Worm (Caenorhabditis elegans) whole organism, L2 larva: ENCODE measurements around the gene C08B6.14.

Source experiments
- C34F6.9 ChIP-seq: fragments of 150-350 bp; optimal IDR thresholded peaks from 2 replicates; lab custom pipeline; 2014; ENCODE audit warnings: missing biosample characterization, missing genetic modification characterization
- F13H6.1 ChIP-seq: sonication (generic microtip); optimal IDR thresholded peaks from 2 replicates; lab custom pipeline; 2016; ENCODE audit warnings: missing genetic modification characterization, missing compliant biosample characterization
- R02D3.7 ChIP-seq: fragments of 150-350 bp; optimal IDR thresholded peaks from 2 replicates; lab custom pipeline; 2014; ENCODE audit warnings: missing biosample characterization, missing genetic modification characterization
- Y55F3AM.14 ChIP-seq: fragments of 200-800 bp; sonication (Bioruptor generic); optimal IDR thresholded peaks from 2 replicates; lab custom pipeline; 2018; ENCODE audit warnings: mild to moderate bottlenecking, missing genetic modification characterization, missing compliant biosample characterization
- ZK546.5 ChIP-seq: sonication (generic microtip); optimal IDR thresholded peaks from 2 replicates; lab custom pipeline; 2017; ENCODE audit warnings: missing biosample characterization, missing genetic modification characterization
- alr-1 ChIP-seq: fragments of 150-350 bp; optimal IDR thresholded peaks from 2 replicates; lab custom pipeline; 2014; ENCODE audit warnings: missing biosample characterization, missing genetic modification characterization
- aly-2 ChIP-seq: fragments of 150-350 bp; optimal IDR thresholded peaks from 2 replicates; lab custom pipeline; 2014; ENCODE audit warnings: missing biosample characterization, missing genetic modification characterization
- blmp-1 ChIP-seq: sonication (generic microtip); optimal IDR thresholded peaks from 2 replicates; lab custom pipeline; 2017; ENCODE audit warnings: missing genetic modification characterization, mild to moderate bottlenecking, missing compliant biosample characterization, antibody characterized with exemption, moderate library complexity; ENCODE audit not compliant: insufficient read depth
- ceh-16 ChIP-seq: fragments of 150-350 bp; optimal IDR thresholded peaks from 2 replicates; lab custom pipeline; 2014; ENCODE audit warnings: missing biosample characterization, missing genetic modification characterization
- elt-1 ChIP-seq: fragments of 150-350 bp; optimal IDR thresholded peaks from 2 replicates; lab custom pipeline; 2014; ENCODE audit warnings: missing biosample characterization, missing genetic modification characterization
- elt-3 ChIP-seq: sonication (generic microtip); optimal IDR thresholded peaks from 2 replicates; lab custom pipeline; 2017; ENCODE audit warnings: missing biosample characterization, missing genetic modification characterization
- fos-1 ChIP-seq: fragments of 150-350 bp; optimal IDR thresholded peaks from 2 replicates; lab custom pipeline; 2014; ENCODE audit warnings: missing biosample characterization, missing genetic modification characterization
- gmeb-1 ChIP-seq: fragments of 150-350 bp; optimal IDR thresholded peaks from 2 replicates; lab custom pipeline; 2014; ENCODE audit warnings: missing biosample characterization, missing genetic modification characterization
- lin-11 ChIP-seq: fragments of 150-350 bp; sonication (generic microtip); optimal IDR thresholded peaks from 2 replicates; lab custom pipeline; 2014; ENCODE audit warnings: missing biosample characterization, missing genetic modification characterization, inconsistent platforms, mixed read lengths
- lin-13 ChIP-seq: fragments of 150-350 bp; optimal IDR thresholded peaks from 2 replicates; lab custom pipeline; 2014; ENCODE audit warnings: missing biosample characterization, missing genetic modification reagents, missing genetic modification characterization
- lsy-2 ChIP-seq, 2 experiments: fragments of 150-350 bp in 1 of 2; sonication (generic microtip) in 1 of 2; optimal IDR thresholded peaks; 2 replicates each; lab custom pipeline; 2014 to 2017; ENCODE audit warnings: missing biosample characterization in 2 of 2, missing genetic modification characterization in 2 of 2
- mbf-1 ChIP-seq: sonication (generic microtip); optimal IDR thresholded peaks from 2 replicates; lab custom pipeline; 2017; ENCODE audit warnings: missing biosample characterization, missing genetic modification characterization
- mdl-1 ChIP-seq, 2 experiments: fragments of 150-350 bp in 1 of 2; sonication (generic microtip) in 1 of 2; optimal IDR thresholded peaks; 2 replicates each; lab custom pipeline; 2017; ENCODE audit warnings: missing biosample characterization in 2 of 2, missing genetic modification characterization in 2 of 2
- nhr-10 ChIP-seq: sonication (generic microtip); optimal IDR thresholded peaks from 2 replicates; lab custom pipeline; 2017; ENCODE audit warnings: missing biosample characterization, missing genetic modification characterization
- nhr-11 ChIP-seq: fragments of 150-350 bp; optimal IDR thresholded peaks from 2 replicates; lab custom pipeline; 2014; ENCODE audit warnings: missing biosample characterization, missing genetic modification characterization
- nhr-129 ChIP-seq: fragments of 150-350 bp; optimal IDR thresholded peaks from 2 replicates; lab custom pipeline; 2014; ENCODE audit warnings: missing biosample characterization, missing genetic modification characterization
- nhr-23 ChIP-seq: fragments of 150-350 bp; optimal IDR thresholded peaks from 2 replicates; lab custom pipeline; 2014; ENCODE audit warnings: missing biosample characterization, missing genetic modification reagents, missing genetic modification characterization
- nhr-237 ChIP-seq: fragments of 150-350 bp; optimal IDR thresholded peaks from 2 replicates; lab custom pipeline; 2014; ENCODE audit warnings: missing biosample characterization, missing genetic modification characterization
- nhr-6 ChIP-seq: fragments of 150-350 bp; optimal IDR thresholded peaks from 2 replicates; lab custom pipeline; 2014; ENCODE audit warnings: missing biosample characterization, missing genetic modification characterization
- nhr-77 ChIP-seq: fragments of 150-350 bp; optimal IDR thresholded peaks from 2 replicates; lab custom pipeline; 2014; ENCODE audit warnings: missing biosample characterization, missing genetic modification characterization
- peb-1 ChIP-seq: fragments of 150-350 bp; optimal IDR thresholded peaks from 2 replicates; lab custom pipeline; 2014; ENCODE audit warnings: missing biosample characterization, missing genetic modification characterization
- skn-1 ChIP-seq: sonication (generic microtip); optimal IDR thresholded peaks from 2 replicates; lab custom pipeline; 2017; ENCODE audit warnings: missing biosample characterization, missing genetic modification characterization
- sma-9 ChIP-seq, 2 experiments: fragments of 150-350 bp in 1 of 2; sonication (generic microtip) in 1 of 2; optimal IDR thresholded peaks; 2 replicates each; lab custom pipeline; 2014 to 2016; ENCODE audit warnings: missing genetic modification characterization in 2 of 2, mild to moderate bottlenecking in 1 of 2, missing biosample characterization in 1 of 2, missing compliant biosample characterization in 1 of 2, missing genetic modification reagents in 1 of 2, moderate library complexity in 1 of 2
- snpc-4 ChIP-seq: fragments of 150-350 bp; optimal IDR thresholded peaks from 2 replicates; lab custom pipeline; 2014; ENCODE audit warnings: missing biosample characterization, missing genetic modification characterization
- unc-39 ChIP-seq: fragments of 150-350 bp; optimal IDR thresholded peaks from 2 replicates; lab custom pipeline; 2014; ENCODE audit warnings: missing biosample characterization, missing genetic modification characterization
- unc-55 ChIP-seq: fragments of 150-350 bp; sonication (generic microtip); optimal IDR thresholded peaks from 3 replicates; lab custom pipeline; 2014; ENCODE audit warnings: missing biosample characterization, missing genetic modification reagents, missing genetic modification characterization
- zag-1 ChIP-seq: fragments of 150-350 bp; optimal IDR thresholded peaks from 2 replicates; lab custom pipeline; 2014; ENCODE audit warnings: missing biosample characterization, missing genetic modification characterization

Gene C08B6.14

DNA sequence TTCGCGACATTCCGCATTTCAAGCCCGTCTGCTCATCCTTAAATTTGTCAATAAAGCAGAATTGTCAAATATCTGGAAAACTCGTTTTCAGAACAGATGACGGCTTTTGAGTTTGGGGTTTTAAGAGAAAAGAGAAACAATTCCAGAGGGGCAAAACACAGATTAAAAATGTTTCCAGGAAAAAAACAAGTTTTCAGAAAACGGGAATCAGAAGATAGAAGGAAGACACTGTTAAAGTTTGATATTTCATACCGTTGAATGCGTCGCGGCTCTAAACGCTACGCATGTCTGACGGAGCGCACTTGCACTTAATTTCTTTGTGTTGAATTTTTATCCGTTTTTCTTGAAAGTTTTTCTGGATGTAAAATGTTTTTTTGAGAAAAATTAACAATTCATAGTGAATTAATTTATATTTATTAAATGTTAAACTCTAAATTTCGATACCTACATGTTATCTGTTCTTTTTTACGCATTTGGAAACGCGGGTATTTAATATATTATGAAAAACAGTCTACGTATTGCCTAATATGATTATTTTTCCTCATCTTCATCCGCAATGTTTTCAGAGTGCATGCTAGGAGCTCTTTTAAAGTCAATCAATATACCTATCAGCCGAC lies 32.4 kb upstream of the C08B6.14 start, which contains the start of the genes C08B6.18, wdr-20 and C08B6.8:
C08B6.18 (minus strand) TSS at position 51 of the 617 bp plus-strand sequence.
wdr-20 (minus strand) TSS at position 82 of the 617 bp plus-strand sequence.
C08B6.8 (plus strand) TSS at position 567 of the 617 bp plus-strand sequence.
- TF ChIP-seq snpc-4 (tag; lab: Kevin White, UChicago), result peak; percentile 65
- peak; percentile 14 for TF ChIP-seq nhr-129 (tag; lab: Kevin White, UChicago)
- TF ChIP-seq unc-55 (GFP tag; lab: Kevin White, UChicago), result peak; percentile 51
- peak in 1 of 2 experiments; percentile 38 for TF ChIP-seq lsy-2 (tag; optimal IDR thresholded peaks at IDR 0.05; lab: Kevin White, UChicago)
- no peak for TF ChIP-seq alr-1 (tag; lab: Kevin White, UChicago)
- no peak for TF ChIP-seq ZK546.5 (tag; lab: Kevin White, UChicago)
- TF ChIP-seq nhr-237, result no peak
- TF ChIP-seq nhr-6 (tag; lab: Kevin White, UChicago), result no peak
- peak; percentile 47 for TF ChIP-seq lin-13 (GFP tag; lab: Kevin White, UChicago)
- peak; percentile 55 for TF ChIP-seq C34F6.9

DNA sequence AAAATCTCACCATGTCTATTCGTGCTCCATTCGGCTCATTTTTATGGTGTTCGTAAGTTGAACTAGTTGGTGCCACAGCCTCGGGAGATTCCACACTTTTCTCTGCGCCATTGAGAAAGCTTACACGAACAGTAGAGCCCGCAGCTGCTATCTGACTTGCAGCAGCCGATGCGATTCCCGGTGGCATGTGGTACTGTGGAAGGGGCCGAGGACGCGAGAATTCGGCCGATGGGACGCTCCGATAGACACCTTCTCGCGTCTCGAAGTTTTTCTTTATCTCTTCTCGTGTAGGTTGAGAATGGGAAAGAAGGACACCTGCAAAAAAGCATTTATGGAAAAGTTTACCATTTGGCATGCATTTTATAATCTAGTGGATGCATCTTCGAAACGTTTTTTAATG lies 31.5 kb upstream of the C08B6.14 start:
- TF ChIP-seq gmeb-1 (tag; lab: Kevin White, UChicago) (no peak), C34F6.9 (no peak), peb-1 (tag; lab: Kevin White, UChicago) (no peak), ceh-16 (tag; lab: Kevin White, UChicago) (no peak), elt-1 (tag; lab: Kevin White, UChicago) (no peak), nhr-10 (tag; lab: Kevin White, UChicago) (no peak), nhr-23 (no peak), sma-9 (GFP tag; optimal IDR thresholded peaks at IDR 0.05; lab: Kevin White, UChicago) (no peak), sma-9 (tag; optimal IDR thresholded peaks at IDR 0.05; lab: Kevin White, UChicago) (no peak), nhr-77 (no peak), Y55F3AM.14 (GFP tag; lab: Kevin White, UChicago) (no peak), nhr-237 (no peak), skn-1 (tag; lab: Kevin White, UChicago) (no peak)

DNA sequence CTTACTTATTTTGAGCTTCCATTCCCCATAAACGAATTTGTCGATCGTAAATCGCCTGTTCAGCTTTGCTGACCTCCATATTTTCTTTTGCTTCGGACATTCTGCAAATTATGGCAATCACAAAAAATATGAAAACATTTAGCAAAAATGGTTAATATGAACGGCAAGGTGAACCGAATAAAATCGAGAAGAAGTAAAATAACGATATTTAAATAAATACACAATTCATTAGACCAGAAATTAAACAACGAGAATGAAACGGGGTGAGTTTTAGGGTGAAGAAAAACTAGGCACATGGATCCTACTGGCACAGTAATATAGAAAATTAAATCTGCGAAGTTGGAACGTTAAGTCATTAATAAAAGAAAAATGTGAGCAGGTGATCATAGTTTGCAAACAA lies 28.4 kb upstream of the C08B6.14 start, which contains the start of gene aos-1:
aos-1 (minus strand) TSS at position 101 of the 400 bp plus-strand sequence.
- TF ChIP-seq blmp-1 (tag; lab: Kevin White, UChicago) (no peak), nhr-10 (tag; lab: Kevin White, UChicago) (no peak), mbf-1 (no peak), unc-55 (GFP tag; lab: Kevin White, UChicago) (no peak), lin-11 (no peak), lsy-2 (tag; optimal IDR thresholded peaks at IDR 0.05; lab: Kevin White, UChicago) (no peak), unc-39 (tag; lab: Kevin White, UChicago) (no peak), F13H6.1 (tag; lab: Kevin White, UChicago) (no peak), nhr-237 (no peak), aly-2 (tag; lab: Kevin White, UChicago) (no peak)

DNA sequence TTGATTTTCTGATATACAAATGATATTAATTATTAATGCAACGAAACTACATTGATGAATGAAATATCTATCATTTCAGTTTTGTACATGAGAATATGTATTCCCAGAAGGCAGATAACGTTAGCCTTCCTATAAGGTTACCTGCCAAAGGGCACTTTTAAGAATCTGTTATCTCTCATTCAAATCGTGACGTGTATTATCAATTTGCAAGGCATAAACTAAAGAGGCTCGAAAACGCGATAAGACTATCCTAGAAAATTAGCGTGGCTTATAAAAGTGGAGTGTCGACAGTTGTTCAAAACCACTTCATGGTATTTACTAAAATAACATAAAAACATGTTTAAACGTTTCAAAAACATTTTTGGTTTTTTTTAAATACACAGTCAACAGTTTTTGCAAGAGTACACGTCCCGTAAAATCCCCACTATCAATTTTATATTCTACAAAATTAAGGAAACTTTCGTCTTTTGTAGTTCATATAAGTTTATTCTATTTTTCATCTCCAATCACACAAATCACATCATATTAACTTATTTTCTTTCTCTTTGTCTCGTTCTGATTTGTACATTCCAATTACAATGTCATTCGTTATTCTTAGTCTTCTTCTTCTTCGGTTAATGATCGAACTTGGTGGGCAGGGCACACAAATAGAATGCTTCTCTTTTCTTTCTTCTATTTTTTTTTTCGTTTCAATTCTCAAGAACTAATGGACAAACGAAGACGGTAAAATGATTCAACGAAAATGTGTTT lies 23.2 kb upstream of the C08B6.14 start, which contains the start of gene C08B6.10:
C08B6.10 (plus strand) TSS at position 700 of the 750 bp plus-strand sequence.
- TF ChIP-seq alr-1 (tag; lab: Kevin White, UChicago) (no peak), fos-1 (tag; lab: Kevin White, UChicago) (peak; percentile 20)

DNA sequence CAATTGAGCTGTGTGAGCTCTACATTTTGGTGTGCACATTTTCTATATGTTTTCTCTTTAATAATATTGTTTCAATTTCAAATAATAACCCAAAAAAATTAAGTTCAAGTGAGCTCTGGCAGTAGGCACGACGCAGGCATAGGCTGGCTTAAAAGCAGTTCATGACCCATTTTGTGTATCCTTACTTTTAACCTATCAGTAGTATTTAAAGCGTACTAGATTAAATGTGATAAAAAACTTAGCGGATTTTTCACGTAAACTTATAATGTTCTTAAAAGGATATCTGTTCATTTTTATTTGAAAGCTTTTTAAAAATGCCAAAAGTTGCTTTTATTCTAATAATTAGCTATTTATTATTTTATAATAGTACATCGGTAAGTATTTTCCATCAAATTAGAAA lies 21.5 kb upstream of the C08B6.14 start, which contains the start of gene C08B6.6:
C08B6.6 (plus strand) TSS at position 301 of the 400 bp plus-strand sequence.
- TF ChIP-seq skn-1 (tag; lab: Kevin White, UChicago), result no peak
- TF ChIP-seq nhr-77, result no peak
- TF ChIP-seq, all 48 proteins: peak for 0

DNA sequence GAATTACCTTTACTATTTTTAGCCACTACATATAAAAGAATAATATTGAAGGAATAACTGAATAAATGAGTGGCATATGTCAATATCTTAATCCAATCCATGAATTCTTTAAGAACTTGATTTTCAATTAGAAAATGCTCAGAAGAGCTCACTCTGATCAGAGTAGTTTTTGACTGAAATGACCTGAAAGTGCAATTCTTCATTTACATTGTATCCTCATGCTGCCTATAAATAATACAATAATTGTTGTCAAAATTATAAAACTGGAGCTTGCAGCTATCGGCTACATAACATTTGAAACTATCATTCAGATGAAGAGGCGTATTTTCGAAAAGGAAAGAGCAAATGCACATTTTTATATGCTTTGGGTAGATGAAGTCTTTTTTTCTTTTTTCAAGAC lies 20.9 kb upstream of the C08B6.14 start, which contains the start of gene srxa-19:
srxa-19 (minus strand) TSS at position 101 of the 400 bp plus-strand sequence.
- no peak for TF ChIP-seq elt-3 (tag; lab: Kevin White, UChicago)
- TF ChIP-seq nhr-10 (tag; lab: Kevin White, UChicago), result no peak
- TF ChIP-seq gmeb-1 (tag; lab: Kevin White, UChicago), result no peak
- TF ChIP-seq alr-1 (tag; lab: Kevin White, UChicago), result no peak
- TF ChIP-seq ceh-16 (tag; lab: Kevin White, UChicago), result no peak
- TF ChIP-seq elt-1 (tag; lab: Kevin White, UChicago), result no peak
- TF ChIP-seq fos-1 (tag; lab: Kevin White, UChicago), result no peak
- TF ChIP-seq nhr-129 (tag; lab: Kevin White, UChicago), result no peak
- TF ChIP-seq blmp-1 (tag; lab: Kevin White, UChicago), result no peak
- TF ChIP-seq nhr-11 (tag; lab: Kevin White, UChicago), result no peak
- TF ChIP-seq unc-55 (GFP tag; lab: Kevin White, UChicago), result no peak
- TF ChIP-seq lin-13 (GFP tag; lab: Kevin White, UChicago), result no peak
- no peak for TF ChIP-seq zag-1 (tag; lab: Kevin White, UChicago)
- TF ChIP-seq C34F6.9, result no peak
- no peak for TF ChIP-seq aly-2 (tag; lab: Kevin White, UChicago)
- TF ChIP-seq mdl-1 (tag; optimal IDR thresholded peaks at IDR 0.05; lab: Kevin White, UChicago), result no peak
- no peak for TF ChIP-seq R02D3.7 (tag; lab: Kevin White, UChicago)
- no peak for TF ChIP-seq nhr-77
